Worm (Caenorhabditis elegans) whole organism, L2 larva: Measurements from ENCODE around the gene srx-23.

Source experiments
- C34F6.9 ChIP-seq: fragments of 150-350 bp; optimal IDR thresholded peaks from 2 replicates; lab custom pipeline; 2014; ENCODE audit warnings: missing biosample characterization, missing genetic modification characterization
- F13H6.1 ChIP-seq: sonication (generic microtip); optimal IDR thresholded peaks from 2 replicates; lab custom pipeline; 2016; ENCODE audit warnings: missing genetic modification characterization, missing compliant biosample characterization
- R02D3.7 ChIP-seq: fragments of 150-350 bp; optimal IDR thresholded peaks from 2 replicates; lab custom pipeline; 2014; ENCODE audit warnings: missing biosample characterization, missing genetic modification characterization
- Y55F3AM.14 ChIP-seq: fragments of 200-800 bp; sonication (Bioruptor generic); optimal IDR thresholded peaks from 2 replicates; lab custom pipeline; 2018; ENCODE audit warnings: mild to moderate bottlenecking, missing genetic modification characterization, missing compliant biosample characterization
- ZK546.5 ChIP-seq: sonication (generic microtip); optimal IDR thresholded peaks from 2 replicates; lab custom pipeline; 2017; ENCODE audit warnings: missing biosample characterization, missing genetic modification characterization
- alr-1 ChIP-seq: fragments of 150-350 bp; optimal IDR thresholded peaks from 2 replicates; lab custom pipeline; 2014; ENCODE audit warnings: missing biosample characterization, missing genetic modification characterization
- aly-2 ChIP-seq: fragments of 150-350 bp; optimal IDR thresholded peaks from 2 replicates; lab custom pipeline; 2014; ENCODE audit warnings: missing biosample characterization, missing genetic modification characterization
- ama-1 ChIP-seq: fragments of 150-350 bp; optimal IDR thresholded peaks from 2 replicates; lab custom pipeline; 2018; ENCODE audit warnings: inconsistent platforms
- blmp-1 ChIP-seq: sonication (generic microtip); optimal IDR thresholded peaks from 2 replicates; lab custom pipeline; 2017; ENCODE audit warnings: missing genetic modification characterization, mild to moderate bottlenecking, missing compliant biosample characterization, antibody characterized with exemption, moderate library complexity; ENCODE audit not compliant: insufficient read depth
- ceh-16 ChIP-seq: fragments of 150-350 bp; optimal IDR thresholded peaks from 2 replicates; lab custom pipeline; 2014; ENCODE audit warnings: missing biosample characterization, missing genetic modification characterization
- ceh-82 ChIP-seq: fragments of 150-350 bp; optimal IDR thresholded peaks from 2 replicates; lab custom pipeline; 2014; ENCODE audit warnings: missing biosample characterization, missing genetic modification characterization
- crh-2 ChIP-seq: sonication (generic microtip); optimal IDR thresholded peaks from 2 replicates; lab custom pipeline; 2017; ENCODE audit warnings: missing biosample characterization, missing genetic modification characterization
- egl-27 ChIP-seq: sonication (generic microtip); optimal IDR thresholded peaks from 3 replicates; lab custom pipeline; 2017; ENCODE audit warnings: missing biosample characterization, missing genetic modification reagents, missing genetic modification characterization
- elt-1 ChIP-seq: fragments of 150-350 bp; optimal IDR thresholded peaks from 2 replicates; lab custom pipeline; 2014; ENCODE audit warnings: missing biosample characterization, missing genetic modification characterization
- elt-3 ChIP-seq: sonication (generic microtip); optimal IDR thresholded peaks from 2 replicates; lab custom pipeline; 2017; ENCODE audit warnings: missing biosample characterization, missing genetic modification characterization
- fos-1 ChIP-seq: fragments of 150-350 bp; optimal IDR thresholded peaks from 2 replicates; lab custom pipeline; 2014; ENCODE audit warnings: missing biosample characterization, missing genetic modification characterization
- gmeb-1 ChIP-seq: fragments of 150-350 bp; optimal IDR thresholded peaks from 2 replicates; lab custom pipeline; 2014; ENCODE audit warnings: missing biosample characterization, missing genetic modification characterization
- lin-11 ChIP-seq: fragments of 150-350 bp; sonication (generic microtip); optimal IDR thresholded peaks from 2 replicates; lab custom pipeline; 2014; ENCODE audit warnings: missing biosample characterization, missing genetic modification characterization, inconsistent platforms, mixed read lengths
- lin-13 ChIP-seq: fragments of 150-350 bp; optimal IDR thresholded peaks from 2 replicates; lab custom pipeline; 2014; ENCODE audit warnings: missing biosample characterization, missing genetic modification reagents, missing genetic modification characterization
- lsy-2 ChIP-seq, 2 experiments: fragments of 150-350 bp in 1 of 2; sonication (generic microtip) in 1 of 2; optimal IDR thresholded peaks; 2 replicates each; lab custom pipeline; 2014 to 2017; ENCODE audit warnings: missing biosample characterization in 2 of 2, missing genetic modification characterization in 2 of 2
- mab-5 ChIP-seq: fragments of 150-350 bp; optimal IDR thresholded peaks from 2 replicates; lab custom pipeline; 2014; ENCODE audit warnings: missing biosample characterization, missing genetic modification characterization
- mbf-1 ChIP-seq: sonication (generic microtip); optimal IDR thresholded peaks from 2 replicates; lab custom pipeline; 2017; ENCODE audit warnings: missing biosample characterization, missing genetic modification characterization
- mdl-1 ChIP-seq, 2 experiments: fragments of 150-350 bp in 1 of 2; sonication (generic microtip) in 1 of 2; optimal IDR thresholded peaks; 2 replicates each; lab custom pipeline; 2017; ENCODE audit warnings: missing biosample characterization in 2 of 2, missing genetic modification characterization in 2 of 2
- nhr-10 ChIP-seq: sonication (generic microtip); optimal IDR thresholded peaks from 2 replicates; lab custom pipeline; 2017; ENCODE audit warnings: missing biosample characterization, missing genetic modification characterization
- nhr-129 ChIP-seq: fragments of 150-350 bp; optimal IDR thresholded peaks from 2 replicates; lab custom pipeline; 2014; ENCODE audit warnings: missing biosample characterization, missing genetic modification characterization
- nhr-21 ChIP-seq: fragments of 150-350 bp; optimal IDR thresholded peaks from 2 replicates; lab custom pipeline; 2014; ENCODE audit warnings: missing biosample characterization, missing genetic modification characterization
- nhr-23 ChIP-seq: fragments of 150-350 bp; optimal IDR thresholded peaks from 2 replicates; lab custom pipeline; 2014; ENCODE audit warnings: missing biosample characterization, missing genetic modification reagents, missing genetic modification characterization
- nhr-25 ChIP-seq: fragments of 150-350 bp; sonication (generic microtip); optimal IDR thresholded peaks from 3 replicates; lab custom pipeline; 2014; ENCODE audit warnings: missing biosample characterization, missing genetic modification characterization
- nhr-6 ChIP-seq: fragments of 150-350 bp; optimal IDR thresholded peaks from 2 replicates; lab custom pipeline; 2014; ENCODE audit warnings: missing biosample characterization, missing genetic modification characterization
- nhr-77 ChIP-seq: fragments of 150-350 bp; optimal IDR thresholded peaks from 2 replicates; lab custom pipeline; 2014; ENCODE audit warnings: missing biosample characterization, missing genetic modification characterization
- peb-1 ChIP-seq: fragments of 150-350 bp; optimal IDR thresholded peaks from 2 replicates; lab custom pipeline; 2014; ENCODE audit warnings: missing biosample characterization, missing genetic modification characterization
- sem-4 ChIP-seq: fragments of 150-350 bp; optimal IDR thresholded peaks from 2 replicates; lab custom pipeline; 2014; ENCODE audit warnings: missing biosample characterization, missing genetic modification reagents, missing genetic modification characterization
- sma-3 ChIP-seq: sonication (generic microtip); optimal IDR thresholded peaks from 2 replicates; lab custom pipeline; 2016; ENCODE audit warnings: missing genetic modification reagents, missing genetic modification characterization, missing compliant biosample characterization
- sma-9 ChIP-seq, 2 experiments: fragments of 150-350 bp in 1 of 2; sonication (generic microtip) in 1 of 2; optimal IDR thresholded peaks; 2 replicates each; lab custom pipeline; 2014 to 2016; ENCODE audit warnings: missing genetic modification characterization in 2 of 2, mild to moderate bottlenecking in 1 of 2, missing biosample characterization in 1 of 2, missing compliant biosample characterization in 1 of 2, missing genetic modification reagents in 1 of 2, moderate library complexity in 1 of 2
- snpc-4 ChIP-seq: fragments of 150-350 bp; optimal IDR thresholded peaks from 2 replicates; lab custom pipeline; 2014; ENCODE audit warnings: missing biosample characterization, missing genetic modification characterization
- unc-39 ChIP-seq: fragments of 150-350 bp; optimal IDR thresholded peaks from 2 replicates; lab custom pipeline; 2014; ENCODE audit warnings: missing biosample characterization, missing genetic modification characterization
- unc-62 ChIP-seq: fragments of 150-350 bp; optimal IDR thresholded peaks from 2 replicates; lab custom pipeline; 2014; ENCODE audit warnings: missing biosample characterization, missing genetic modification reagents, missing genetic modification characterization
- ztf-1 ChIP-seq: fragments of 200-800 bp; sonication (Bioruptor generic); conservative IDR thresholded peaks from 2 replicates; pipeline ENCODE4 v1.3.6; 2022; ENCODE audit warnings: missing genetic modification characterization, missing compliant biosample characterization
- ztf-11 ChIP-seq: sonication (generic microtip); optimal IDR thresholded peaks from 2 replicates; lab custom pipeline; 2017; ENCODE audit warnings: missing biosample characterization, missing genetic modification characterization
- ztf-4 ChIP-seq: fragments of 150-350 bp; optimal IDR thresholded peaks from 2 replicates; lab custom pipeline; 2014; ENCODE audit warnings: missing biosample characterization, missing genetic modification characterization

Gene srx-23

ce11 chrV:725807-726572 lies 43.9 kb downstream of the srx-23 start:
- TF ChIP-seq sem-4 (tag; lab: Kevin White, UChicago) (no peak), C34F6.9 (tag; lab: Kevin White, UChicago) (no peak), crh-2 (tag; lab: Kevin White, UChicago) (peak; percentile 14), egl-27 (tag; lab: Kevin White, UChicago) (no peak), Y55F3AM.14 (GFP tag; lab: Kevin White, UChicago) (peak; percentile 27), ama-1 (lab: Kevin White, UChicago) (peak; percentile 94), fos-1 (no peak), lin-13 (GFP tag; lab: Kevin White, UChicago) (no peak), lsy-2 (tag; optimal IDR thresholded peaks at IDR 0.05; lab: Kevin White, UChicago) (peak in 1 of 2 experiments; percentile 29), mab-5 (no peak)

ce11 chrV:726573-727483 lies 44.7 kb downstream of the srx-23 start:
- TF ChIP-seq ama-1 (lab: Kevin White, UChicago): peak; percentile 76
- no peak for TF ChIP-seq R02D3.7 (tag; lab: Kevin White, UChicago)
- TF ChIP-seq elt-3 (tag; lab: Kevin White, UChicago): no peak
- TF ChIP-seq lsy-2 (tag; optimal IDR thresholded peaks at IDR 0.05; lab: Kevin White, UChicago): peak in 1 of 2 experiments; percentile 23
- TF ChIP-seq fos-1: peak; percentile 1
- TF ChIP-seq nhr-6 (tag; lab: Kevin White, UChicago): peak; percentile 59
- TF ChIP-seq nhr-21 (tag; lab: Kevin White, UChicago): peak; percentile 41
- TF ChIP-seq crh-2 (tag; lab: Kevin White, UChicago): peak; percentile 24
- TF ChIP-seq blmp-1 (tag; lab: Kevin White, UChicago): no peak
- no peak for TF ChIP-seq sma-3 (GFP tag; lab: Kevin White, UChicago)
- TF ChIP-seq sma-9 (GFP tag; optimal IDR thresholded peaks at IDR 0.05; lab: Kevin White, UChicago): peak; percentile 20
- no peak for TF ChIP-seq sma-9 (tag; optimal IDR thresholded peaks at IDR 0.05; lab: Kevin White, UChicago)
- no peak for TF ChIP-seq ceh-16 (tag; lab: Kevin White, UChicago)
- TF ChIP-seq Y55F3AM.14 (GFP tag; lab: Kevin White, UChicago): no peak
- TF ChIP-seq nhr-129 (tag; lab: Kevin White, UChicago): peak; percentile 19
- TF ChIP-seq lin-13 (GFP tag; lab: Kevin White, UChicago): peak; percentile 48
- TF ChIP-seq lin-11: peak; percentile 38
- TF ChIP-seq, all 48 proteins: peak for 10

ce11 chrV:727484-728351 lies 45.6 kb downstream of the srx-23 start, which contains the start of the genes icl-1 and srh-2:
Gene icl-1, minus strand, starts transcription at chrV:728004.
Gene srh-2, plus strand, starts transcription at chrV:728301.
- peak; percentile 28 for TF ChIP-seq unc-62 (GFP tag; lab: Kevin White, UChicago)
- peak; percentile 48 for TF ChIP-seq lin-13 (GFP tag; lab: Kevin White, UChicago)
- 0 out of 2 replicates have a peak, but pooled peaks have one; percentile 14 for TF ChIP-seq ztf-1
- TF ChIP-seq snpc-4 (tag; lab: Kevin White, UChicago): no peak
- TF ChIP-seq crh-2 (tag; lab: Kevin White, UChicago): peak; percentile 68
- no peak for TF ChIP-seq mbf-1
- TF ChIP-seq elt-1 (tag; lab: Kevin White, UChicago): no peak
- TF ChIP-seq nhr-77 (tag; lab: Kevin White, UChicago): no peak
- peak; percentile 22 for TF ChIP-seq blmp-1 (tag; lab: Kevin White, UChicago)
- peak; percentile 4 to 54 for TF ChIP-seq lsy-2 (tag; optimal IDR thresholded peaks at IDR 0.05; lab: Kevin White, UChicago)
- peak; percentile 96 for TF ChIP-seq ama-1 (lab: Kevin White, UChicago)
- TF ChIP-seq R02D3.7 (tag; lab: Kevin White, UChicago): no peak
- TF ChIP-seq mdl-1 (tag; optimal IDR thresholded peaks at IDR 0.05; lab: Kevin White, UChicago): peak in 1 of 2 experiments; percentile 21
- peak; percentile 34 for TF ChIP-seq mab-5
- peak; percentile 22 for TF ChIP-seq fos-1
- no peak for TF ChIP-seq aly-2
- TF ChIP-seq alr-1 (tag; lab: Kevin White, UChicago): no peak
- peak; percentile 12 for TF ChIP-seq nhr-25
- TF ChIP-seq unc-39: no peak
- no peak for TF ChIP-seq ZK546.5 (tag; lab: Kevin White, UChicago)
- peak; percentile 21 for TF ChIP-seq gmeb-1 (tag; lab: Kevin White, UChicago)
- TF ChIP-seq elt-3 (tag; lab: Kevin White, UChicago): no peak
- TF ChIP-seq peb-1 (tag; lab: Kevin White, UChicago): no peak
- no peak for TF ChIP-seq nhr-23 (tag; lab: Kevin White, UChicago)
- TF ChIP-seq lin-11: peak; percentile 42
- TF ChIP-seq ceh-82 (tag; lab: Kevin White, UChicago): no peak
- peak; percentile 66 for TF ChIP-seq sma-3 (GFP tag; lab: Kevin White, UChicago)
- TF ChIP-seq nhr-10 (tag; lab: Kevin White, UChicago): peak; percentile 19
- TF ChIP-seq F13H6.1 (tag; lab: Kevin White, UChicago): peak; percentile 83
- no peak for TF ChIP-seq ztf-11
- no peak for TF ChIP-seq C34F6.9 (tag; lab: Kevin White, UChicago)
- TF ChIP-seq ztf-4: peak; percentile 65
- no peak for TF ChIP-seq ceh-16 (tag; lab: Kevin White, UChicago)
